Fruit fly (Drosophila melanogaster) whole organism: ENCODE results near the gene sni.

Experiments
- CG8478 ChIP-seq: fragments of >200 bp; optimal IDR thresholded peaks from 2 replicates; lab custom pipeline; 2018; ENCODE audit warnings: inconsistent platforms
- Dll ChIP-seq: fragments of >200 bp; optimal IDR thresholded peaks from 2 replicates; lab custom pipeline; 2017
- EcR ChIP-seq, 2 experiments: fragments of >200 bp; optimal IDR thresholded peaks; 2 replicates each; lab custom pipeline; 2017; ENCODE audit warnings: missing biosample characterization in 2 of 2, missing genetic modification characterization in 2 of 2, missing genetic modification reagents in 2 of 2
- pan ChIP-seq: fragments of >200 bp; optimal IDR thresholded peaks from 2 replicates; lab custom pipeline; 2017
- psq ChIP-seq: fragments of >200 bp; optimal IDR thresholded peaks from 2 replicates; lab custom pipeline; 2017
- usp ChIP-seq: fragments of >200 bp; optimal IDR thresholded peaks from 2 replicates; lab custom pipeline; 2017; ENCODE audit warnings: missing biosample characterization, missing genetic modification characterization, mixed read lengths

Gene sni

dm6 chrX:8252284-8252886, 8.6 kb upstream of the sni start, which contains the start of gene CG1632:
TSS of gene CG1632 (plus strand) at chrX:8252670.
- TF ChIP-seq Dll (lab: Kevin White, UChicago) (no peak), psq (lab: Kevin White, UChicago) (no peak), CG8478 (lab: Kevin White, UChicago) (no peak), EcR (GFP tag; optimal IDR thresholded peaks at IDR 0.05; lab: Kevin White, UChicago) (no peak), usp (GFP tag; lab: Kevin White, UChicago) (no peak), pan (lab: Kevin White, UChicago) (no peak)

- TF ChIP-seq usp (GFP tag; lab: Kevin White, UChicago) (no peak), pan (lab: Kevin White, UChicago) (no peak), Dll (lab: Kevin White, UChicago) (no peak), EcR (GFP tag; optimal IDR thresholded peaks at IDR 0.05; lab: Kevin White, UChicago) (no peak), psq (lab: Kevin White, UChicago) (no peak), CG8478 (lab: Kevin White, UChicago) (no peak)
Measured at dm6 chrX:8251268-8251996, 7.6 kb upstream of the sni start, which contains the start of gene ND-75. TSS of gene ND-75 (minus strand) at chrX:8251687.

- TF ChIP-seq usp (GFP tag; lab: Kevin White, UChicago) = no peak
- TF ChIP-seq EcR (GFP tag; optimal IDR thresholded peaks at IDR 0.05; lab: Kevin White, UChicago) = no peak
- TF ChIP-seq CG8478 (lab: Kevin White, UChicago) = no peak
- no peak for TF ChIP-seq pan (lab: Kevin White, UChicago)
- TF ChIP-seq Dll (lab: Kevin White, UChicago) = no peak
Measured at dm6 chrX:8243251-8243650, 565 bp downstream of the sni start.

- no peak for TF ChIP-seq usp (GFP tag; lab: Kevin White, UChicago)
- no peak for TF ChIP-seq CG8478 (lab: Kevin White, UChicago)
- TF ChIP-seq Dll (lab: Kevin White, UChicago) = no peak
- no peak for TF ChIP-seq psq (lab: Kevin White, UChicago)
- no peak for TF ChIP-seq EcR (GFP tag; optimal IDR thresholded peaks at IDR 0.05; lab: Kevin White, UChicago)
- no peak for TF ChIP-seq pan (lab: Kevin White, UChicago)
Measured at dm6 chrX:8242298-8242697, 1.5 kb downstream of the sni start, which contains the start of gene Trxr1. TSS of gene Trxr1 (plus strand) at chrX:8242528.

dm6 chrX:8240431-8240830, 3.4 kb downstream of the sni start, which contains the start of gene CG2147:
TSS of gene CG2147 (plus strand) at chrX:8240684.
- TF ChIP-seq pan (lab: Kevin White, UChicago) = no peak
- no peak for TF ChIP-seq EcR (GFP tag; optimal IDR thresholded peaks at IDR 0.05; lab: Kevin White, UChicago)
- no peak for TF ChIP-seq psq (lab: Kevin White, UChicago)
- no peak for TF ChIP-seq Dll (lab: Kevin White, UChicago)

dm6 chrX:8233915-8234565, 9.8 kb downstream of the sni start:
- no peak for TF ChIP-seq pan (lab: Kevin White, UChicago)
- no peak for TF ChIP-seq CG8478 (lab: Kevin White, UChicago)
- no peak for TF ChIP-seq psq (lab: Kevin White, UChicago)
- no peak for TF ChIP-seq EcR (GFP tag; optimal IDR thresholded peaks at IDR 0.05; lab: Kevin White, UChicago)
- no peak for TF ChIP-seq usp (GFP tag; lab: Kevin White, UChicago)
- TF ChIP-seq Dll (lab: Kevin White, UChicago) = no peak

- TF ChIP-seq Dll (lab: Kevin White, UChicago) (no peak), CG8478 (lab: Kevin White, UChicago) (no peak)
Measured at dm6 chrX:8233167-8233566, 10.6 kb downstream of the sni start.

- TF ChIP-seq Dll (lab: Kevin White, UChicago) = no peak
- no peak for TF ChIP-seq CG8478 (lab: Kevin White, UChicago)
- no peak for TF ChIP-seq EcR (GFP tag; optimal IDR thresholded peaks at IDR 0.05; lab: Kevin White, UChicago)
- no peak for TF ChIP-seq usp (GFP tag; lab: Kevin White, UChicago)
- TF ChIP-seq psq (lab: Kevin White, UChicago) = no peak
- no peak for TF ChIP-seq pan (lab: Kevin White, UChicago)
Measured at dm6 chrX:8231241-8232028, 12.4 kb downstream of the sni start.

dm6 chrX:8229918-8230699, 13.7 kb downstream of the sni start:
- TF ChIP-seq psq (lab: Kevin White, UChicago) (no peak), Dll (lab: Kevin White, UChicago) (no peak), EcR (GFP tag; optimal IDR thresholded peaks at IDR 0.05; lab: Kevin White, UChicago) (no peak), pan (lab: Kevin White, UChicago) (no peak), usp (GFP tag; lab: Kevin White, UChicago) (no peak), CG8478 (lab: Kevin White, UChicago) (no peak)

dm6 chrX:8227942-8228341, 15.9 kb downstream of the sni start:
- no peak for TF ChIP-seq EcR (GFP tag; optimal IDR thresholded peaks at IDR 0.05; lab: Kevin White, UChicago)
- TF ChIP-seq pan (lab: Kevin White, UChicago) = no peak
- no peak for TF ChIP-seq psq (lab: Kevin White, UChicago)
- no peak for TF ChIP-seq CG8478 (lab: Kevin White, UChicago)
- TF ChIP-seq Dll (lab: Kevin White, UChicago) = no peak
- no peak for TF ChIP-seq usp (GFP tag; lab: Kevin White, UChicago)
